Comparison of ENCODE assay signal across 5 fruit fly cellular contexts in the genomic region with DNA sequence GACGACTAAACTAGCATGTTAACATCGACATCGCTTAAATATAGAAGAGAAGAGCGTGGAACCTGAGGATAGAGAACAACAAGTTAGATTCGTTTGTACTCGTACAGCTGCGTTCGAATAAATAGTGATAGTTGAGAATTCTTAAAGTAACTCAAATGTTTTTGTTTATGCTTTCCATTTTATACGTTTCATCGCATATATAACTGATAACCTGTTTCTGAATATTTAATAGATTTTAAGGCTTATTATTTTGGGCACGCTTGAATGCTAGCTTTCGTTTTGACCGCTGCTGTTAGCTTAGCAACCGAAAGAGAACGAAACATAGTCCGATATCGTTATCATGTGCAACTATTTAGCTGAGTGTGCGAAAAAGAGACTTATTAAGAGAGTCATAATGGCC.
TF ChIP-seq lines count a peak whose summit lies in the region.

No protein-coding gene starts in this region.

- TF ChIP-seq CTCF in whole organism, embryonic (GFP tag; optimal IDR thresholded peaks at IDR 0.05; lab: Kevin White, UChicago): peak; percentile 45

TF ChIP-seq in whole organism, adult, 20 proteins besides CTCF, POLR2A, EP300 and RAD21 (continues in another document):
- TF ChIP-seq bab1 (GFP tag; optimal IDR thresholded peaks at IDR 0.05; lab: Kevin White, UChicago): peak; percentile 99
- TF ChIP-seq CG7101 (tag; optimal IDR thresholded peaks at IDR 0.05; lab: Kevin White, UChicago): peak; percentile 99
- peak; percentile 98 for TF ChIP-seq CG14711 (tag; optimal IDR thresholded peaks at IDR 0.05; lab: Kevin White, UChicago)
- peak; percentile 98 for TF ChIP-seq Hr96 (GFP tag; optimal IDR thresholded peaks at IDR 0.05; lab: Kevin White, UChicago)
- TF ChIP-seq Clk (GFP tag; optimal IDR thresholded peaks at IDR 0.05; lab: Kevin White, UChicago): peak; percentile 97
- peak; percentile 99 for TF ChIP-seq CG12768 (GFP tag; optimal IDR thresholded peaks at IDR 0.05; lab: Kevin White, UChicago)
- peak; percentile 99 for TF ChIP-seq kay (GFP tag; lab: Kevin White, UChicago; ENCODE audit: borderline replicate concordance)
- peak; percentile 99 for TF ChIP-seq CG11617 (GFP tag; optimal IDR thresholded peaks at IDR 0.05; lab: Kevin White, UChicago)
- peak; percentile 97 for TF ChIP-seq cic (GFP tag; optimal IDR thresholded peaks at IDR 0.05; lab: Kevin White, UChicago)
- peak; percentile 92 for TF ChIP-seq Mnt (GFP tag; optimal IDR thresholded peaks at IDR 0.05; lab: Kevin White, UChicago)
- peak; percentile 99 for TF ChIP-seq CG7045 (GFP tag; optimal IDR thresholded peaks at IDR 0.05; lab: Kevin White, UChicago)
- TF ChIP-seq Crg-1 (GFP tag; optimal IDR thresholded peaks at IDR 0.05; lab: Kevin White, UChicago): peak; percentile 95
- TF ChIP-seq CG33017 (tag; optimal IDR thresholded peaks at IDR 0.05; lab: Kevin White, UChicago): peak; percentile 100
- TF ChIP-seq ovo (GFP tag; optimal IDR thresholded peaks at IDR 0.05; lab: Kevin White, UChicago): peak; percentile 60
- peak; percentile 98 for TF ChIP-seq CG5204 (GFP tag; optimal IDR thresholded peaks at IDR 0.05; lab: Kevin White, UChicago)
- peak; percentile 95 for TF ChIP-seq pad (GFP tag; optimal IDR thresholded peaks at IDR 0.05; lab: Kevin White, UChicago)
- TF ChIP-seq cnc (optimal IDR thresholded peaks at IDR 0.05; lab: Kevin White, UChicago): no peak

TF ChIP-seq in whole organism, embryonic, 481 proteins besides CTCF, POLR2A, EP300 and RAD21 (continues in another document):
- TF ChIP-seq Hr51 (GFP tag; optimal IDR thresholded peaks at IDR 0.05; lab: Kevin White, UChicago) (peak; percentile 95), Opbp (GFP tag; IDR thresholded peaks at IDR 0.05; lab: Robert Waterston, UW; ENCODE audit: partially characterized antibody) (no peak), CG8478 (optimal IDR thresholded peaks at IDR 0.05; lab: Kevin White, UChicago) (no peak), CkIIα-i1 (GFP tag; IDR thresholded peaks at IDR 0.05; lab: Robert Waterston, UW) (peak; percentile 83), onecut (GFP tag; IDR thresholded peaks at IDR 0.05; lab: Robert Waterston, UW) (peak; percentile 80), CG7271 (tag; optimal IDR thresholded peaks at IDR 0.05; lab: Kevin White, UChicago) (peak; percentile 49), CG10565 (GFP tag; optimal IDR thresholded peaks at IDR 0.05; lab: Kevin White, UChicago) (peak; percentile 51), gem (tag; optimal IDR thresholded peaks at IDR 0.05; lab: Kevin White, UChicago) (peak; percentile 97), Gug (GFP tag; IDR thresholded peaks at IDR 0.05; lab: Robert Waterston, UW) (peak; percentile 93), ssp (GFP tag; IDR thresholded peaks at IDR 0.05; lab: Robert Waterston, UW) (peak; percentile 83), CG2712 (tag; optimal IDR thresholded peaks at IDR 0.05; lab: Kevin White, UChicago) (peak; percentile 91), pum (GFP tag; optimal IDR thresholded peaks at IDR 0.05; lab: Kevin White, UChicago) (peak; percentile 72), CG33213 (GFP tag; optimal IDR thresholded peaks at IDR 0.05; lab: Kevin White, UChicago) (peak; percentile 94), CG3281 (GFP tag; optimal IDR thresholded peaks at IDR 0.05; lab: Kevin White, UChicago) (peak; percentile 98), CG10366 (GFP tag; IDR thresholded peaks at IDR 0.05; lab: Robert Waterston, UW) (peak; percentile 97), klu (GFP tag; IDR thresholded peaks at IDR 0.05; lab: Robert Waterston, UW) (peak; percentile 90), chm (GFP tag; IDR thresholded peaks at IDR 0.05; lab: Robert Waterston, UW) (peak; percentile 94), HmgD (GFP tag; optimal IDR thresholded peaks at IDR 0.05; lab: Kevin White, UChicago) (peak; percentile 83)

TF ChIP-seq in whole organism, prepupa, 60 proteins besides CTCF, POLR2A, EP300 and RAD21 (continues in another document):
- TF ChIP-seq Ets96B (tag; optimal IDR thresholded peaks at IDR 0.05; lab: Kevin White, UChicago) (peak; percentile 98), Smox (GFP tag; optimal IDR thresholded peaks at IDR 0.05; lab: Kevin White, UChicago) (peak; percentile 53), CG6854 (GFP tag; optimal IDR thresholded peaks at IDR 0.05; lab: Kevin White, UChicago) (no peak), topi (GFP tag; optimal IDR thresholded peaks at IDR 0.05; lab: Kevin White, UChicago) (peak; percentile 71), ss (GFP tag; optimal IDR thresholded peaks at IDR 0.05; lab: Kevin White, UChicago) (peak; percentile 94), pdm3 (GFP tag; optimal IDR thresholded peaks at IDR 0.05; lab: Kevin White, UChicago) (peak; percentile 97), net (GFP tag; optimal IDR thresholded peaks at IDR 0.05; lab: Kevin White, UChicago) (peak; percentile 97), CG7368 (GFP tag; optimal IDR thresholded peaks at IDR 0.05; lab: Kevin White, UChicago) (peak; percentile 90), lz (GFP tag; optimal IDR thresholded peaks at IDR 0.05; lab: Kevin White, UChicago) (peak; percentile 77), fd85E (GFP tag; optimal IDR thresholded peaks at IDR 0.05; lab: Kevin White, UChicago) (peak; percentile 67), cyc (GFP tag; optimal IDR thresholded peaks at IDR 0.05; lab: Kevin White, UChicago) (peak; percentile 60), CG15336 (GFP tag; IDR thresholded peaks at IDR 0.05; lab: Robert Waterston, UW) (peak; percentile 100), CG8119 (GFP tag; IDR thresholded peaks at IDR 0.05; lab: Robert Waterston, UW) (peak; percentile 99), OdsH (GFP tag; optimal IDR thresholded peaks at IDR 0.05; lab: Kevin White, UChicago) (peak; percentile 97), Lpt (GFP tag; optimal IDR thresholded peaks at IDR 0.05; lab: Kevin White, UChicago) (peak; percentile 96), fkh (GFP tag; optimal IDR thresholded peaks at IDR 0.05; lab: Kevin White, UChicago) (peak; percentile 76), Eip93F (GFP tag; optimal IDR thresholded peaks at IDR 0.05; lab: Kevin White, UChicago) (peak; percentile 61), achi (GFP tag; optimal IDR thresholded peaks at IDR 0.05; lab: Kevin White, UChicago) (peak; percentile 97)

TF ChIP-seq in whole organism, pupa, 21 proteins besides CTCF, POLR2A, EP300 and RAD21 (continues in another document):
- TF ChIP-seq CG34367 (tag; optimal IDR thresholded peaks at IDR 0.05; lab: Kevin White, UChicago) (peak; percentile 95), fd96Ca (GFP tag; IDR thresholded peaks at IDR 0.05; lab: Robert Waterston, UW) (peak; percentile 99), CG9948 (tag; optimal IDR thresholded peaks at IDR 0.05; lab: Kevin White, UChicago) (peak; percentile 97), Ets98B (GFP tag; IDR thresholded peaks at IDR 0.05; lab: Robert Waterston, UW) (peak; percentile 99), EcR (GFP tag; optimal IDR thresholded peaks at IDR 0.05; lab: Kevin White, UChicago) (peak; percentile 30), CG14655 (GFP tag; optimal IDR thresholded peaks at IDR 0.05; lab: Kevin White, UChicago) (peak; percentile 99), gl (tag; optimal IDR thresholded peaks at IDR 0.05; lab: Kevin White, UChicago) (peak; percentile 91), CG12605 (GFP tag; IDR thresholded peaks at IDR 0.05; lab: Robert Waterston, UW) (peak; percentile 99), CG13204 (GFP tag; optimal IDR thresholded peaks at IDR 0.05; lab: Kevin White, UChicago) (peak; percentile 88), CG15710 (tag; optimal IDR thresholded peaks at IDR 0.05; lab: Kevin White, UChicago) (peak; percentile 97), D1 (tag; optimal IDR thresholded peaks at IDR 0.05; lab: Kevin White, UChicago) (no peak), CG10348 (GFP tag; IDR thresholded peaks at IDR 0.05; lab: Robert Waterston, UW) (peak; percentile 96), Snoo (tag; optimal IDR thresholded peaks at IDR 0.05; lab: Kevin White, UChicago) (peak; percentile 70), CG32121 (GFP tag; IDR thresholded peaks at IDR 0.05; lab: Robert Waterston, UW) (peak; percentile 99), CG17806 (tag; optimal IDR thresholded peaks at IDR 0.05; lab: Kevin White, UChicago) (peak; percentile 97), CG8301 (tag; optimal IDR thresholded peaks at IDR 0.05; lab: Kevin White, UChicago) (peak; percentile 100), rn (GFP tag; IDR thresholded peaks at IDR 0.05; lab: Robert Waterston, UW) (peak; percentile 97), CG8159 (tag; optimal IDR thresholded peaks at IDR 0.05; lab: Kevin White, UChicago) (peak; percentile 94), Pif1B (GFP tag; optimal IDR thresholded peaks at IDR 0.05; lab: Kevin White, UChicago) (peak; percentile 98), Pif1A (GFP tag; optimal IDR thresholded peaks at IDR 0.05; lab: Kevin White, UChicago) (peak; percentile 98)

TF ChIP-seq in whole organism, wandering third instar larva, 38 proteins besides CTCF, POLR2A, EP300 and RAD21 (continues in another document):
- no peak for TF ChIP-seq Hr78 (GFP tag; optimal IDR thresholded peaks at IDR 0.05; lab: Kevin White, UChicago)
- TF ChIP-seq CG32264 (GFP tag; optimal IDR thresholded peaks at IDR 0.05; lab: Kevin White, UChicago): peak; percentile 53
- TF ChIP-seq HLH106 (tag; optimal IDR thresholded peaks at IDR 0.05; lab: Kevin White, UChicago): peak; percentile 76
- TF ChIP-seq dsf (GFP tag; optimal IDR thresholded peaks at IDR 0.05; lab: Kevin White, UChicago; ENCODE audit: borderline replicate concordance): peak; percentile 25
- no peak for TF ChIP-seq Myc (optimal IDR thresholded peaks at IDR 0.05; lab: Kevin White, UChicago)
- no peak for TF ChIP-seq CG9705 (GFP tag; optimal IDR thresholded peaks at IDR 0.05; lab: Kevin White, UChicago)
- TF ChIP-seq fru (GFP tag; optimal IDR thresholded peaks at IDR 0.05; lab: Kevin White, UChicago): peak; percentile 98
- peak; percentile 93 for TF ChIP-seq br (GFP tag; optimal IDR thresholded peaks at IDR 0.05; lab: Kevin White, UChicago)
- TF ChIP-seq sage (GFP tag; optimal IDR thresholded peaks at IDR 0.05; lab: Kevin White, UChicago): no peak
- TF ChIP-seq rgr (GFP tag; optimal IDR thresholded peaks at IDR 0.05; lab: Kevin White, UChicago): peak; percentile 94
- TF ChIP-seq foxo (GFP tag; optimal IDR thresholded peaks at IDR 0.05; lab: Kevin White, UChicago): peak; percentile 77 to 98
- peak; percentile 95 for TF ChIP-seq h (GFP tag; optimal IDR thresholded peaks at IDR 0.05; lab: Kevin White, UChicago)
- peak; percentile 46 for TF ChIP-seq Mio (GFP tag; optimal IDR thresholded peaks at IDR 0.05; lab: Kevin White, UChicago)
- TF ChIP-seq woc (GFP tag; optimal IDR thresholded peaks at IDR 0.05; lab: Kevin White, UChicago): peak; percentile 45
- TF ChIP-seq Vsx2 (GFP tag; optimal IDR thresholded peaks at IDR 0.05; lab: Kevin White, UChicago; ENCODE audit: partially characterized antibody): no peak
- TF ChIP-seq Dif (GFP tag; optimal IDR thresholded peaks at IDR 0.05; lab: Kevin White, UChicago; ENCODE audit: partially characterized antibody): no peak
- peak; percentile 21 for TF ChIP-seq Hr83 (GFP tag; optimal IDR thresholded peaks at IDR 0.05; lab: Kevin White, UChicago; ENCODE audit: poor library complexity, severe bottlenecking)
- TF ChIP-seq dmrt93B (GFP tag; optimal IDR thresholded peaks at IDR 0.05; lab: Kevin White, UChicago): peak; percentile 30
- TF ChIP-seq Hnf4 (GFP tag; optimal IDR thresholded peaks at IDR 0.05; lab: Kevin White, UChicago): no peak
- TF ChIP-seq sv (GFP tag; optimal IDR thresholded peaks at IDR 0.05; lab: Kevin White, UChicago): peak; percentile 95
- peak; percentile 96 for TF ChIP-seq ey (GFP tag; optimal IDR thresholded peaks at IDR 0.05; lab: Kevin White, UChicago)
